Fruit fly (Drosophila melanogaster) whole organism, embryonic: Measurements from ENCODE around the gene Mul1.

Source experiments
- Aef1 ChIP-seq: fragments of 200-800 bp; sonication (Bioruptor generic); IDR thresholded peaks from 3 replicates; pipeline ENCODE4 v1.3.6; 2022; ENCODE audit warnings: missing biosample characterization, missing genetic modification characterization
- Asciz ChIP-seq: fragments of 200-800 bp; sonication (Bioruptor generic); optimal IDR thresholded peaks from 2 replicates; lab custom pipeline; 2017; ENCODE audit warnings: missing biosample characterization, mild to moderate bottlenecking, missing genetic modification characterization, missing genetic modification reagents
- Blimp-1 ChIP-seq: fragments of 200-800 bp; sonication (Bioruptor generic); optimal IDR thresholded peaks from 3 replicates; lab custom pipeline; 2018; ENCODE audit warnings: missing biosample characterization, missing genetic modification characterization, mild to moderate bottlenecking, moderate library complexity, missing genetic modification reagents
- BtbVII ChIP-seq: fragments of 200-800 bp; sonication (Bioruptor generic); optimal IDR thresholded peaks from 3 replicates; lab custom pipeline; 2017; ENCODE audit warnings: missing biosample characterization, mild to moderate bottlenecking, missing genetic modification characterization
- Bteb2 ChIP-seq: fragments of 200-800 bp; sonication (Bioruptor generic); optimal IDR thresholded peaks from 2 replicates; lab custom pipeline; 2016; ENCODE audit warnings: missing biosample characterization, missing genetic modification characterization
- CG13775 ChIP-seq: fragments of 200-800 bp; sonication (Bioruptor generic); optimal IDR thresholded peaks from 3 replicates; lab custom pipeline; 2017; ENCODE audit warnings: missing biosample characterization, mild to moderate bottlenecking, missing genetic modification characterization
- CG14014 ChIP-seq: fragments of 200-800 bp; sonication (Bioruptor generic); IDR thresholded peaks from 2 replicates; pipeline ENCODE4 v1.3.6; 2022; ENCODE audit warnings: missing biosample characterization, missing genetic modification characterization
- CG14965 ChIP-seq: fragments of 200-800 bp; sonication (Bioruptor generic); optimal IDR thresholded peaks from 2 replicates; lab custom pipeline; 2016; ENCODE audit warnings: missing biosample characterization, missing genetic modification characterization, borderline replicate concordance
- CG1603 ChIP-seq: fragments of 200-800 bp; sonication (Bioruptor generic); optimal IDR thresholded peaks from 2 replicates; lab custom pipeline; 2019; ENCODE audit warnings: missing biosample characterization, mild to moderate bottlenecking, missing genetic modification characterization, moderate library complexity
- CG17568 ChIP-seq: fragments of 200-800 bp; sonication (Bioruptor generic); optimal IDR thresholded peaks from 2 replicates; lab custom pipeline; 2018; ENCODE audit warnings: missing biosample characterization, mild to moderate bottlenecking, missing genetic modification characterization, moderate library complexity
- CG17912 ChIP-seq: fragments of 200-800 bp; sonication (Bioruptor generic); optimal IDR thresholded peaks from 2 replicates; lab custom pipeline; 2018; ENCODE audit warnings: missing biosample characterization, mild to moderate bottlenecking, missing genetic modification characterization
- CG30020 ChIP-seq: fragments of 200-800 bp; optimal IDR thresholded peaks from 2 replicates; lab custom pipeline; 2019; ENCODE audit warnings: missing biosample characterization, mild to moderate bottlenecking, missing genetic modification characterization, moderate library complexity
- CG31388 ChIP-seq: fragments of 200-800 bp; sonication (Bioruptor generic); optimal IDR thresholded peaks from 2 replicates; lab custom pipeline; 2016; ENCODE audit warnings: missing biosample characterization, missing genetic modification characterization
- CG32532 ChIP-seq: fragments of 200-800 bp; sonication (Bioruptor generic); IDR thresholded peaks from 2 replicates; pipeline ENCODE4 v1.3.6; 2022; ENCODE audit warnings: missing biosample characterization, missing genetic modification characterization
- CG33213 ChIP-seq: fragments of 200-800 bp; sonication (Bioruptor generic); optimal IDR thresholded peaks from 3 replicates; lab custom pipeline; 2016; ENCODE audit warnings: missing biosample characterization, missing genetic modification characterization
- CG33557 ChIP-seq: fragments of 200-800 bp; sonication (Bioruptor generic); optimal IDR thresholded peaks from 2 replicates; lab custom pipeline; 2019; ENCODE audit warnings: missing biosample characterization, mild to moderate bottlenecking, missing genetic modification characterization, moderate library complexity
- CG4424 ChIP-seq: fragments of 200-800 bp; sonication (Bioruptor generic); optimal IDR thresholded peaks from 3 replicates; lab custom pipeline; 2016; ENCODE audit warnings: missing biosample characterization, missing genetic modification characterization
- CG6272 ChIP-seq: fragments of 200-800 bp; sonication (Bioruptor generic); IDR thresholded peaks from 2 replicates; pipeline ENCODE4 v1.3.6; 2022; ENCODE audit warnings: missing biosample characterization, missing genetic modification characterization
- CG8290 ChIP-seq, 3 experiments: fragments of 200-800 bp; sonication (Bioruptor generic); optimal IDR thresholded peaks; 2 replicates each; lab custom pipeline; 2016 to 2019; ENCODE audit warnings: missing biosample characterization in 3 of 3, missing genetic modification characterization in 3 of 3, mild to moderate bottlenecking in 2 of 3, moderate library complexity in 1 of 3
- CG9797 ChIP-seq: fragments of 200-800 bp; sonication (Bioruptor generic); optimal IDR thresholded peaks from 3 replicates; lab custom pipeline; 2018; ENCODE audit warnings: missing biosample characterization, mild to moderate bottlenecking, missing genetic modification characterization
- CkIIα-i1 ChIP-seq: fragments of 200-800 bp; sonication (Bioruptor generic); IDR thresholded peaks from 2 replicates; pipeline ENCODE4 v1.3.6; 2022; ENCODE audit warnings: missing biosample characterization, missing genetic modification characterization
- CrebB ChIP-seq: fragments of 200-800 bp; sonication (Bioruptor generic); optimal IDR thresholded peaks from 3 replicates; lab custom pipeline; 2018; ENCODE audit warnings: missing biosample characterization, mild to moderate bottlenecking, missing genetic modification characterization
- D19B ChIP-seq: fragments of 200-800 bp; sonication (Bioruptor generic); optimal IDR thresholded peaks from 2 replicates; lab custom pipeline; 2017; ENCODE audit warnings: missing biosample characterization, mild to moderate bottlenecking, missing genetic modification characterization
- Dek ChIP-seq: fragments of 200-800 bp; sonication (Bioruptor generic); optimal IDR thresholded peaks from 3 replicates; lab custom pipeline; 2019; ENCODE audit warnings: missing biosample characterization, mild to moderate bottlenecking, missing genetic modification characterization, moderate library complexity
- Dip2 ChIP-seq: fragments of 200-800 bp; sonication (Bioruptor generic); IDR thresholded peaks from 2 replicates; pipeline ENCODE4 v1.3.6; 2022; ENCODE audit warnings: missing biosample characterization, missing genetic modification characterization
- Dref ChIP-seq: fragments of 200-800 bp; sonication (Bioruptor generic); IDR thresholded peaks from 2 replicates; pipeline ENCODE4 v1.3.6; 2022; ENCODE audit warnings: missing biosample characterization, missing genetic modification characterization
- ERR ChIP-seq: fragments of 200-800 bp; sonication (Bioruptor generic); optimal IDR thresholded peaks from 2 replicates; lab custom pipeline; 2016; ENCODE audit warnings: missing biosample characterization, missing genetic modification characterization
- Fer3 ChIP-seq: fragments of 200-800 bp; sonication (Bioruptor generic); optimal IDR thresholded peaks from 2 replicates; lab custom pipeline; 2018; ENCODE audit warnings: missing biosample characterization, mild to moderate bottlenecking, missing genetic modification characterization, moderate library complexity
- Hsf ChIP-seq: fragments of 200-800 bp; sonication (Bioruptor generic); optimal IDR thresholded peaks from 3 replicates; lab custom pipeline; 2016; ENCODE audit warnings: missing biosample characterization, missing genetic modification characterization
- Kr ChIP-seq: fragments of 200-800 bp; sonication (Bioruptor generic); optimal IDR thresholded peaks from 2 replicates; lab custom pipeline; 2017; ENCODE audit warnings: missing biosample characterization, mild to moderate bottlenecking, missing genetic modification characterization
- Nf-YB ChIP-seq: fragments of 200-800 bp; sonication (Bioruptor generic); optimal IDR thresholded peaks from 3 replicates; lab custom pipeline; 2019; ENCODE audit warnings: missing biosample characterization, mild to moderate bottlenecking, missing genetic modification characterization, moderate library complexity
- Oaz ChIP-seq: fragments of 200-800 bp; sonication (Bioruptor generic); IDR thresholded peaks from 2 replicates; pipeline ENCODE4 v1.3.6; 2022; ENCODE audit warnings: missing biosample characterization, missing genetic modification characterization
- PHDP ChIP-seq: fragments of 200-800 bp; sonication (Bioruptor generic); optimal IDR thresholded peaks from 3 replicates; lab custom pipeline; 2018; ENCODE audit warnings: missing biosample characterization, mild to moderate bottlenecking, missing genetic modification characterization, moderate library complexity
- Sry-β ChIP-seq: fragments of 200-800 bp; sonication (Bioruptor generic); optimal IDR thresholded peaks from 2 replicates; lab custom pipeline; 2018; ENCODE audit warnings: missing biosample characterization, mild to moderate bottlenecking, missing genetic modification characterization, moderate library complexity
- ab ChIP-seq: fragments of 200-800 bp; sonication (Bioruptor generic); optimal IDR thresholded peaks from 2 replicates; lab custom pipeline; 2016; ENCODE audit warnings: missing biosample characterization, missing genetic modification characterization
- az2 ChIP-seq: fragments of 200-800 bp; sonication (Bioruptor generic); optimal IDR thresholded peaks from 3 replicates; lab custom pipeline; 2016; ENCODE audit warnings: missing biosample characterization, missing genetic modification characterization
- dpn ChIP-seq, 2 experiments: fragments of 200-800 bp; sonication (Bioruptor generic); optimal IDR thresholded peaks; 3 replicates each; lab custom pipeline; 2016; ENCODE audit warnings: missing biosample characterization in 2 of 2, missing genetic modification characterization in 2 of 2
- exex ChIP-seq: fragments of 200-800 bp; sonication (Bioruptor generic); optimal IDR thresholded peaks from 4 replicates; lab custom pipeline; 2018; ENCODE audit warnings: missing biosample characterization, mild to moderate bottlenecking, missing genetic modification characterization, moderate library complexity
- gem ChIP-seq: fragments of 200-800 bp; sonication (Bioruptor generic); optimal IDR thresholded peaks from 2 replicates; lab custom pipeline; 2019; ENCODE audit warnings: missing biosample characterization, mild to moderate bottlenecking, missing genetic modification characterization, moderate library complexity
- gro ChIP-seq: fragments of 200-800 bp; sonication (Bioruptor generic); optimal IDR thresholded peaks from 2 replicates; lab custom pipeline; 2016; ENCODE audit warnings: missing biosample characterization, missing genetic modification characterization
- mam ChIP-seq: fragments of 200-800 bp; sonication (Bioruptor generic); optimal IDR thresholded peaks from 3 replicates; lab custom pipeline; 2016; ENCODE audit warnings: missing biosample characterization, missing genetic modification characterization
- nerfin-1 ChIP-seq: fragments of 200-800 bp; sonication (Bioruptor generic); optimal IDR thresholded peaks from 3 replicates; lab custom pipeline; 2019; ENCODE audit warnings: missing biosample characterization, mild to moderate bottlenecking, missing genetic modification characterization, moderate library complexity
- onecut ChIP-seq: fragments of 200-800 bp; sonication (Bioruptor generic); IDR thresholded peaks from 2 replicates; pipeline ENCODE4 v1.3.6; 2022; ENCODE audit warnings: missing biosample characterization, missing genetic modification characterization
- ranshi ChIP-seq: fragments of 200-800 bp; sonication (Bioruptor generic); IDR thresholded peaks from 2 replicates; pipeline ENCODE4 v1.3.6; 2022; ENCODE audit warnings: missing biosample characterization, missing genetic modification characterization
- run ChIP-seq: fragments of 200-800 bp; sonication (Bioruptor generic); optimal IDR thresholded peaks from 3 replicates; lab custom pipeline; 2018; ENCODE audit warnings: missing biosample characterization, mild to moderate bottlenecking, missing genetic modification characterization
- schlank ChIP-seq: fragments of 200-800 bp; sonication (Bioruptor generic); optimal IDR thresholded peaks from 2 replicates; lab custom pipeline; 2018; ENCODE audit warnings: missing biosample characterization, mild to moderate bottlenecking, missing genetic modification characterization
- seq ChIP-seq: fragments of 200-800 bp; sonication (Bioruptor generic); IDR thresholded peaks from 2 replicates; pipeline ENCODE4 v1.3.6; 2022; ENCODE audit warnings: missing biosample characterization, missing genetic modification characterization
- slbo ChIP-seq: fragments of 200-800 bp; sonication (Bioruptor generic); IDR thresholded peaks from 2 replicates; pipeline ENCODE4 v1.3.6; 2022; ENCODE audit warnings: missing biosample characterization, missing genetic modification characterization
- slp2 ChIP-seq: fragments of 200-800 bp; sonication (Bioruptor generic); optimal IDR thresholded peaks from 2 replicates; lab custom pipeline; 2016; ENCODE audit warnings: missing biosample characterization, missing genetic modification characterization
- trem ChIP-seq: fragments of 200-800 bp; optimal IDR thresholded peaks from 3 replicates; lab custom pipeline; 2019; ENCODE audit warnings: missing biosample characterization, mild to moderate bottlenecking, missing genetic modification characterization, moderate library complexity
- wdn ChIP-seq: fragments of 200-800 bp; sonication (Bioruptor generic); IDR thresholded peaks from 2 replicates; pipeline ENCODE4 v1.3.6; 2022; ENCODE audit warnings: missing biosample characterization, missing genetic modification characterization

Mul1 gene

DNA sequence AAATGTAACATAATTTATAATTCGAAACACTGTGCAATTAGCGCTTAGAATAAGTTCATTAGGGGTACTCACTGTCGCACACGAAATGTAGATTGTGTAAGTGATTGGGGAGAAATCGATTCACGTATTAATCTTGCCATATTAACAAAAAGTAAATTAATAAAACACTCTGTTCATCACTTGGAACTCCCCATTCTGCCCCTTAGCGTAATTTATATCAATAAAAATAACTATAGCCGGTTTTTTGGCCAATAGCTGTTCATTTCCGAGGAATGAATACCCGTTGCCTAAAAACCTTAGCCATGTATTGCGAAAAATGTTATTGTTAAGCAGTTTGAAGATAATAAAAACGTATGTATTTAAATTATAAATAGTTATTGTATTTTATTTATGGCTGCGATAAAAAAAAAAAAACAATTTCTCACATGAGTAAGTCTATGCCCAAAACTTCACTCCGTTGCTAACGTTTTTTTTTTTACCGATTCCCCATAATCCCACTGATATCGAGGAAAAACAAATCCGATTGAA lies 38.1 kb downstream of the Mul1 start, which contains the start of gene Ugt305A1 (continued):
- TF ChIP-seq gro (GFP tag; lab: Kevin White, UChicago) (no peak), ranshi (GFP tag; lab: Robert Waterston, UW) (no peak), seq (GFP tag; lab: Robert Waterston, UW) (no peak), CG31388 (GFP tag; lab: Kevin White, UChicago) (no peak), trem (tag; lab: Kevin White, UChicago) (no peak), wdn (GFP tag; lab: Robert Waterston, UW) (no peak), CG17568 (no peak), CG13775 (GFP tag; lab: Kevin White, UChicago) (no peak), PHDP (tag; lab: Kevin White, UChicago) (peak; percentile 30), Kr (no peak), Sry-β (GFP tag; lab: Kevin White, UChicago) (no peak), Hsf (no peak), slbo (0 out of 2 replicates have a peak, but pooled peaks have one; percentile 35), CrebB (tag; lab: Kevin White, UChicago) (no peak), run (tag; lab: Kevin White, UChicago) (no peak), mam (GFP tag; lab: Kevin White, UChicago) (no peak), D19B (GFP tag; lab: Kevin White, UChicago) (no peak), BtbVII (GFP tag; lab: Kevin White, UChicago) (no peak), Oaz (GFP tag; lab: Robert Waterston, UW) (no peak), Asciz (GFP tag; lab: Kevin White, UChicago) (no peak), CG14965 (no peak), schlank (tag; lab: Kevin White, UChicago) (no peak), CkIIα-i1 (no peak), Dref (GFP tag; lab: Robert Waterston, UW) (no peak), CG8290 (GFP tag; optimal IDR thresholded peaks at IDR 0.05; lab: Kevin White, UChicago) (no peak), CG8290 (tag; optimal IDR thresholded peaks at IDR 0.05; lab: Kevin White, UChicago) (no peak), slp2 (GFP tag; lab: Kevin White, UChicago) (no peak), nerfin-1 (no peak), Nf-YB (GFP tag; lab: Kevin White, UChicago) (no peak), CG32532 (GFP tag; lab: Robert Waterston, UW) (peak; percentile 39; the same call in 1 of the 2 replicates), CG33213 (GFP tag; lab: Kevin White, UChicago) (no peak), Fer3 (tag; lab: Kevin White, UChicago) (no peak), az2 (GFP tag; lab: Kevin White, UChicago) (no peak), exex (no peak), Blimp-1 (GFP tag; lab: Kevin White, UChicago) (no peak), ab (GFP tag; lab: Kevin White, UChicago) (no peak), Aef1 (GFP tag; lab: Robert Waterston, UW) (no peak), Dip2 (no peak), Bteb2 (GFP tag; lab: Kevin White, UChicago) (no peak), CG30020 (tag; lab: Kevin White, UChicago) (no peak), dpn (GFP tag; optimal IDR thresholded peaks at IDR 0.05; lab: Kevin White, UChicago) (peak in 1 of 2 experiments; percentile 3), ERR (no peak), CG6272 (GFP tag; lab: Robert Waterston, UW) (no peak), CG33557 (GFP tag; lab: Kevin White, UChicago) (no peak), gem (tag; lab: Kevin White, UChicago) (no peak), CG9797 (GFP tag; lab: Kevin White, UChicago) (no peak), CG4424 (GFP tag; lab: Kevin White, UChicago) (no peak), Dek (tag; lab: Kevin White, UChicago) (no peak), CG14014 (GFP tag; lab: Robert Waterston, UW) (no peak), CG1603 (no peak), onecut (GFP tag; lab: Robert Waterston, UW) (no peak), CG17912 (GFP tag; lab: Kevin White, UChicago) (no peak)
